Fruit fly (Drosophila melanogaster): ENCODE data around the gene CG9915.

CG9915 gene

DNA sequence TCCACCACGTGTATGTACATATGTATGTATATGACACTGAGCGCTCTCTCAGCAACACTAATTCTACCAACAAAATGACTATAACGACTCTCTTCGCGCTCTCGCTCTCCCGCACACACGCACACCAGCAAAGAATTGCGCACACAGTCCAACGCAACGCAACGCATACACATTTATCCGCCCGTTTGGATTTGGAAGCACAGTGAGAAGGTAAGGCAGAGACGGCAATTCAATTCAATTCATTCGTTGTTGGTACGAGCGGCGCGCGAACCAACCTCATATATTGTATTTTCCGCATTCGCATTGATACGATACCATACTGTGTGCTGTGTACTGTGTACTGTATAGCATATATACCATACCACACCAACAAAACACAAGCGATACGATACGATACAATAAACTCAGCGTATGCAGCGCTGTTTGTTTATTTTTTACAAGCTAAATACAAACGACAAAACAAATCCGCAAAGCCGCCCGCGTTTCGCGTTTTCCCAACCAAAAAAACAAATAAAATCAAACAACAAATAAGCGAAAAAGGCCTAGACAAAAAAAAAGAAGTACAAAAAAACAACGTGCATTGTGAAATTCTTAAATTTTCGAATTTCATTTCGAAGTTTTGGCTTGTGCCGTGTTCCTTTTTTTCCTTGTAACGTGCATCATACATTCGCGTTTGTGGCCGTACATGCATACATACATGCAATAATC, 20.6 kb upstream of the CG9915 start, which contains the start of the genes CG9921 and Dsp1 (continued):
- TF ChIP-seq CG17568 (GFP tag; optimal IDR thresholded peaks at IDR 0.05) (no peak), CG4360 (GFP tag; IDR thresholded peaks at IDR 0.05) (no peak), vnd (GFP tag; IDR thresholded peaks at IDR 0.05; ENCODE audit: partially characterized antibody) (no peak), HmgD (GFP tag; optimal IDR thresholded peaks at IDR 0.05) (no peak), CG6765 (GFP tag; optimal IDR thresholded peaks at IDR 0.05) (no peak), lmd (GFP tag; IDR thresholded peaks at IDR 0.05) (no peak), CG5245 (GFP tag; optimal IDR thresholded peaks at IDR 0.05) (no peak), phol (tag; optimal IDR thresholded peaks at IDR 0.05) (no peak), GATAe (GFP tag; conservative IDR thresholded peaks at IDR 0.05) (no peak), E2f1 (GFP tag; IDR thresholded peaks at IDR 0.05) (no peak), CG7987 (GFP tag; optimal IDR thresholded peaks at IDR 0.05) (no peak)

DNA sequence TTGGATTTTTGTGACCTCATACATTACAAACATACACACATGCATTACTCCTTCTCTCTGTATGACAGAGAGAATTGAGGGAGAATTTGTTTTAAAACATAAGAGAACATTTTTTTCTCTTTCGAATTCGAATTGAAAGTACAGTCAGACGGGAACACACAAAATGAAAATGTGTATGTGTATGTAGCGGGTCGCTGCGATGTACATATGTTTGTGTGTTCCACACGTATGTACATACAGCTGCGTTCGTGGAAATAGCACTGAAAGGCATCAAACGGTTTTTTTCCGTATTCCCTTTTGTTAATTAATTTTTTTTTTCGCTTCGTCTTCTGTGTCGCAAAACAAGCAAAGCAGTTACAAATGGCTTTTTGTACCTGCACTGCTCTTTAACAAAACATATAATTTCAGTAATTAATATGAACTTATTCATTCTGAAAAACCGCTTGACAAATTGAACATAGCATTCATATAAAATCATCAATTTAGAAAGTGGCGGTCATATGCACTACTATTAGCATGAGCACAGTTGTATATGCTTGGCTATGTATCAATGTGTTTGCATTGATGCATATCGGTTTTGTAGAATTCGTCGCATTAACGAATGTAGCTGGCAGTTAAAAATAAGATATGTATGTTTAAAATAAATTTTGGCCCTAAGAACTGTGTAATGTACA, 19.8 kb upstream of the CG9915 start:
- TF ChIP-seq Chrac-16 (GFP tag; optimal IDR thresholded peaks at IDR 0.05) (peak; percentile 91), sisA (GFP tag; IDR thresholded peaks at IDR 0.05) (peak; percentile 91), sob (GFP tag; IDR thresholded peaks at IDR 0.05) (peak; percentile 89), CG4854 (GFP tag; optimal IDR thresholded peaks at IDR 0.05) (peak; percentile 93), schlank (tag; optimal IDR thresholded peaks at IDR 0.05) (peak; percentile 90), CG11398 (GFP tag; optimal IDR thresholded peaks at IDR 0.05) (peak; percentile 94), CG12942 (GFP tag; optimal IDR thresholded peaks at IDR 0.05) (peak; percentile 89), maf-S (GFP tag; optimal IDR thresholded peaks at IDR 0.05) (peak; percentile 92), sqz (GFP tag; optimal IDR thresholded peaks at IDR 0.05) (peak; percentile 95), nerfin-2 (GFP tag; IDR thresholded peaks at IDR 0.05; ENCODE audit: partially characterized antibody) (no peak), amos (GFP tag; IDR thresholded peaks at IDR 0.05; ENCODE audit: partially characterized antibody) (no peak), CG18011 (GFP tag; optimal IDR thresholded peaks at IDR 0.05) (peak; percentile 86), gcm (GFP tag; optimal IDR thresholded peaks at IDR 0.05) (peak; percentile 96), slp2 (GFP tag; optimal IDR thresholded peaks at IDR 0.05) (peak; percentile 95), CG2678 (tag; optimal IDR thresholded peaks at IDR 0.05) (peak; percentile 99), Rx (GFP tag; IDR thresholded peaks at IDR 0.05) (peak; percentile 85), lab (GFP tag; optimal IDR thresholded peaks at IDR 0.05) (peak; percentile 97), sna (GFP tag; IDR thresholded peaks at IDR 0.05; ENCODE audit: partially characterized antibody) (no peak), CG13894 (tag; optimal IDR thresholded peaks at IDR 0.05) (peak; percentile 97), odd (GFP tag; optimal IDR thresholded peaks at IDR 0.05) (peak; percentile 97), CG14667 (GFP tag; IDR thresholded peaks at IDR 0.05) (peak; percentile 85), Dfd (GFP tag; optimal IDR thresholded peaks at IDR 0.05) (no peak), D (optimal IDR thresholded peaks at IDR 0.05) (no peak), D (GFP tag; optimal IDR thresholded peaks at IDR 0.05) (peak; percentile 96), CG16779 (GFP tag; IDR thresholded peaks at IDR 0.05) (0 out of 2 replicates have a peak, but pooled peaks have one; percentile 45), ac (GFP tag; optimal IDR thresholded peaks at IDR 0.05) (peak; percentile 88), CG32772 (GFP tag; IDR thresholded peaks at IDR 0.05) (peak; percentile 91), Hmr (GFP tag; optimal IDR thresholded peaks at IDR 0.05) (peak; percentile 98), HmgD (GFP tag; optimal IDR thresholded peaks at IDR 0.05) (peak; percentile 88), CG17328 (GFP tag; IDR thresholded peaks at IDR 0.05) (peak; percentile 88), shn (GFP tag; optimal IDR thresholded peaks at IDR 0.05) (peak; percentile 94), sima (GFP tag; optimal IDR thresholded peaks at IDR 0.05) (peak; percentile 93), so (GFP tag; IDR thresholded peaks at IDR 0.05) (peak; percentile 94), Hr51 (GFP tag; optimal IDR thresholded peaks at IDR 0.05) (peak; percentile 95 to 97), CG7963 (GFP tag; IDR thresholded peaks at IDR 0.05; ENCODE audit: partially characterized antibody) (no peak), wdn (GFP tag; IDR thresholded peaks at IDR 0.05) (peak; percentile 88), Sox102F (GFP tag; optimal IDR thresholded peaks at IDR 0.05) (peak; percentile 95)

Data from whole organism, embryonic.